Worm (Caenorhabditis elegans): ENCODE measurements around the gene C18H2.5.

DNA sequence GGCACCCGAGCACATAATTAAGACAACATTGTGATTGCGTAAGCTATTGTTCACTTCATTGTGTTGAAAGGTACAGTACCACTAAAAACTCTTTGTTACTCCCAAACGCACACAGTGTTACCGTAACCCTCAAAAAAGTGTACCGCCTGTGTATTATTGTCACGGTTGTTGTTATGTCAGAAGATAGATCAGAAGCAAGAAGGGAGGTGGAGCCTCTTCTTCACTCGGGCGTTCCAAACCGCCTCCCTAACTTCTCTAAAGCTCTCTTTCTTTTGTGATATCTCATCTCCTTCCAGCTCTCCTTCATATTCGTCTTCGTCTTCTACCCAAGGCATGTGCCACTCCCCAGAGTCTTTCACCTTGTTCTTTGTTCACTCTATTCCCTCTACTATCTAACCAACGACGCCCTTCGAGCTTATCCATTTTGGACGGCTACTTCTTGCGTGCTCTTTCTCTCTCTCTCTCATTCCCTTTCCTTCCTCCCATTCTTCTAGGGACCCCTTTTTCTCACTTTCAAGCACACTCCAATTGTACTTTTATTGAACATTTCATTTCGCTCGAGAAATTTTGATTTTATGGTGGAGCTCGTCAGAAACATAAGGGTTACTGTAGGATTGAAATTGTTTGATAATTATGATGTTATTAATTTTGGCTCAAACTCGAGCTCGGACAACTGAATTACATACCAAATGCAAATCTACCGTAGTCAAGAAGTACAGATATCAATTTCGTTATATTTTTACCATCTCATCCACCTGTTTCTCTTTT, 31.5 kb upstream of the C18H2.5 start:
- no peak for TF ChIP-seq repo-1 (tag; optimal IDR thresholded peaks at IDR 0.05)
- TF ChIP-seq F55B11.4 (tag; optimal IDR thresholded peaks at IDR 0.05; ENCODE audit: borderline replicate concordance, insufficient read depth) = no peak
- TF ChIP-seq pbrm-1 (GFP tag; IDR thresholded peaks at IDR 0.05) = no peak
- TF ChIP-seq ceh-100 (GFP tag; IDR thresholded peaks at IDR 0.05) = no peak
- TF ChIP-seq let-526 (GFP tag; IDR thresholded peaks at IDR 0.05) = no peak
- TF ChIP-seq dpl-1 (GFP tag; optimal IDR thresholded peaks at IDR 0.05) = no peak
- no peak for TF ChIP-seq attf-3 (GFP tag; conservative IDR thresholded peaks at IDR 0.05)
- TF ChIP-seq ccch-3 (GFP tag; optimal IDR thresholded peaks at IDR 0.05) = no peak
- no peak for TF ChIP-seq hlh-12 (tag; optimal IDR thresholded peaks at IDR 0.05)
- no peak for TF ChIP-seq madf-6 (GFP tag; IDR thresholded peaks at IDR 0.05)
- TF ChIP-seq snpc-4 (GFP tag; optimal IDR thresholded peaks at IDR 0.05) = no peak
- TF ChIP-seq snpc-4 (tag; optimal IDR thresholded peaks at IDR 0.05) = no peak
- no peak for TF ChIP-seq ztf-18 (tag; optimal IDR thresholded peaks at IDR 0.05)
